Worm (Caenorhabditis elegans): Measurements from ENCODE around the gene aat-6.

DNA sequence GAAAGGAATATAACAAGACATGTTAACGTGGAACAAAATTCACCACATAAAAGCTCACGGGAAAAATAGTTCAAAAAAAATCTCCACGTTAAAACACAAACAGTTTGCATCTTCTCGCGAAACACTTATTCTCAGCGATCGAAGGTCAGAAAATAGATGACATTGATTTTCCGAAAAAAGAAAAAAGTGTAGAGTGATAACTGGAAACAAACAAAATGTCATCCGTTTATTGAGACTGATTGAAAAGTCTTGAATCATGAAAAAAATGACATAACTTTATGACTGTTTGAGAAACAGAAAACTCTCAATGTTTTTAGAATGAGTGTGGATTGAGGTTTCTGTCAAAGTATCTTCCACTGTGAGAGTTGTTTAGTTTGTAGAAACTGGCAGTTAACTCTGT lies 47.3 kb upstream of the aat-6 start, which contains the start of gene C55A6.4:
- no peak for TF ChIP-seq pha-4 (tag; optimal IDR thresholded peaks at IDR 0.05)
- no peak for TF ChIP-seq elt-3 (tag; optimal IDR thresholded peaks at IDR 0.05)
- TF ChIP-seq nhr-12 (tag; optimal IDR thresholded peaks at IDR 0.05) = no peak
- no peak for TF ChIP-seq elt-1 (tag; optimal IDR thresholded peaks at IDR 0.05; ENCODE audit: borderline replicate concordance, insufficient read depth)
